Worm (Caenorhabditis elegans) whole organism, L2 larva: ENCODE data around the gene R07E4.5.

Experiments used
- ZK546.5 ChIP-seq: sonication (generic microtip); optimal IDR thresholded peaks from 2 replicates; lab custom pipeline; 2017; ENCODE audit warnings: missing biosample characterization, missing genetic modification characterization
- alr-1 ChIP-seq: fragments of 150-350 bp; optimal IDR thresholded peaks from 2 replicates; lab custom pipeline; 2014; ENCODE audit warnings: missing biosample characterization, missing genetic modification characterization
- egl-27 ChIP-seq: sonication (generic microtip); optimal IDR thresholded peaks from 3 replicates; lab custom pipeline; 2017; ENCODE audit warnings: missing biosample characterization, missing genetic modification reagents, missing genetic modification characterization
- lsy-2 ChIP-seq, 2 experiments: fragments of 150-350 bp in 1 of 2; sonication (generic microtip) in 1 of 2; optimal IDR thresholded peaks; 2 replicates each; lab custom pipeline; 2014 to 2017; ENCODE audit warnings: missing biosample characterization in 2 of 2, missing genetic modification characterization in 2 of 2
- nhr-10 ChIP-seq: sonication (generic microtip); optimal IDR thresholded peaks from 2 replicates; lab custom pipeline; 2017; ENCODE audit warnings: missing biosample characterization, missing genetic modification characterization
- skn-1 ChIP-seq: sonication (generic microtip); optimal IDR thresholded peaks from 2 replicates; lab custom pipeline; 2017; ENCODE audit warnings: missing biosample characterization, missing genetic modification characterization
- unc-39 ChIP-seq: fragments of 150-350 bp; optimal IDR thresholded peaks from 2 replicates; lab custom pipeline; 2014; ENCODE audit warnings: missing biosample characterization, missing genetic modification characterization

ce11 chrX:5976206-5976960 is 23.4 kb upstream of the R07E4.5 start:
- no peak for TF ChIP-seq ZK546.5 (tag; lab: Kevin White, UChicago)
- TF ChIP-seq egl-27: peak; percentile 39
- TF ChIP-seq alr-1: no peak
- TF ChIP-seq skn-1: no peak
- TF ChIP-seq unc-39 (tag; lab: Kevin White, UChicago): no peak
- TF ChIP-seq lsy-2 (tag; optimal IDR thresholded peaks at IDR 0.05; lab: Kevin White, UChicago): peak; percentile 35 to 60
- no peak for TF ChIP-seq nhr-10 (tag; lab: Kevin White, UChicago)
